Worm (Caenorhabditis elegans) whole organism, L1 larva: Measurements from ENCODE around the gene Y102A11A.2.

Experiments
- dsc-1 ChIP-seq: sonication (generic microtip); optimal IDR thresholded peaks from 2 replicates; lab custom pipeline; 2016; ENCODE audit warnings: mild to moderate bottlenecking, missing genetic modification characterization, missing compliant biosample characterization
- sup-37 ChIP-seq: fragments of 200-800 bp; sonication (Bioruptor generic); optimal IDR thresholded peaks from 2 replicates; lab custom pipeline; 2018; ENCODE audit warnings: mild to moderate bottlenecking, missing genetic modification characterization, missing compliant biosample characterization

Y102A11A.2 gene

ce11 chrX:2079536-2079935 is 53.1 kb downstream of the Y102A11A.2 start, which contains the start of gene F49H12.4:
Gene F49H12.4, plus strand, starts transcription at chrX:2079836.
- peak; percentile 17 for TF ChIP-seq dsc-1
- TF ChIP-seq sup-37 (GFP tag; lab: Kevin White, UChicago): no peak
